Worm (Caenorhabditis elegans) whole organism, L3 larva: ENCODE results near the gene arrd-10.

Experiments used
- R02D3.7 ChIP-seq: fragments of 150-350 bp; optimal IDR thresholded peaks from 2 replicates; lab custom pipeline; 2014; ENCODE audit warnings: missing biosample characterization, missing genetic modification characterization
- ama-1 ChIP-seq: fragments of 150-350 bp; optimal IDR thresholded peaks from 2 replicates; lab custom pipeline; 2018
- ceh-82 ChIP-seq: fragments of 150-350 bp; optimal IDR thresholded peaks from 2 replicates; lab custom pipeline; 2014; ENCODE audit warnings: missing biosample characterization, missing genetic modification characterization
- elt-1 ChIP-seq: fragments of 150-350 bp; optimal IDR thresholded peaks from 2 replicates; lab custom pipeline; 2014; ENCODE audit warnings: missing biosample characterization, missing genetic modification characterization
- elt-2 ChIP-seq: sonication (generic microtip); optimal IDR thresholded peaks from 2 replicates; lab custom pipeline; 2016; ENCODE audit warnings: missing genetic modification reagents, mild to moderate bottlenecking, missing genetic modification characterization, missing compliant biosample characterization
- lin-15B ChIP-seq: fragments of 150-350 bp; optimal IDR thresholded peaks from 2 replicates; lab custom pipeline; 2014; ENCODE audit warnings: missing biosample characterization, missing genetic modification characterization
- nhr-237 ChIP-seq: fragments of 150-350 bp; optimal IDR thresholded peaks from 2 replicates; lab custom pipeline; 2014; ENCODE audit warnings: missing biosample characterization, missing genetic modification characterization
- nhr-77 ChIP-seq: fragments of 150-350 bp; optimal IDR thresholded peaks from 2 replicates; lab custom pipeline; 2014; ENCODE audit warnings: missing biosample characterization, missing genetic modification characterization
- pha-4 ChIP-seq: fragments of 150-350 bp; optimal IDR thresholded peaks from 2 replicates; lab custom pipeline; 2014; ENCODE audit warnings: missing biosample characterization, missing genetic modification reagents, missing genetic modification characterization
- pqm-1 ChIP-seq: fragments of 150-350 bp; optimal IDR thresholded peaks from 2 replicates; lab custom pipeline; 2017; ENCODE audit warnings: missing biosample characterization, missing genetic modification characterization, inconsistent platforms
- sea-2 ChIP-seq: fragments of 150-350 bp; sonication (generic microtip); optimal IDR thresholded peaks from 4 replicates; lab custom pipeline; 2014; ENCODE audit warnings: missing biosample characterization, missing genetic modification reagents, missing genetic modification characterization
- skn-1 ChIP-seq: fragments of 150-350 bp; optimal IDR thresholded peaks from 2 replicates; lab custom pipeline; 2014; ENCODE audit warnings: missing biosample characterization, missing genetic modification characterization
- snpc-4 ChIP-seq: fragments of 150-350 bp; optimal IDR thresholded peaks from 2 replicates; lab custom pipeline; 2014; ENCODE audit warnings: missing biosample characterization, missing genetic modification characterization
- unc-39 ChIP-seq: sonication (generic microtip); optimal IDR thresholded peaks from 4 replicates; lab custom pipeline; 2017; ENCODE audit warnings: missing biosample characterization, missing genetic modification characterization

- no peak for TF ChIP-seq lin-15B
- no peak for TF ChIP-seq nhr-77
- no peak for TF ChIP-seq ama-1 (lab: Kevin White, UChicago)
- TF ChIP-seq elt-2 (tag; lab: Kevin White, UChicago) = no peak
- TF ChIP-seq pqm-1 (tag; lab: Kevin White, UChicago) = no peak
- no peak for TF ChIP-seq R02D3.7 (tag; lab: Kevin White, UChicago)
- no peak for TF ChIP-seq ceh-82 (tag; lab: Kevin White, UChicago)
- no peak for TF ChIP-seq snpc-4 (tag; lab: Kevin White, UChicago)
- TF ChIP-seq pha-4 (tag; lab: Kevin White, UChicago) = no peak
- no peak for TF ChIP-seq sea-2
- no peak for TF ChIP-seq elt-1 (tag; lab: Kevin White, UChicago)
- TF ChIP-seq skn-1 = no peak
- TF ChIP-seq unc-39 (tag; lab: Kevin White, UChicago) = no peak
- TF ChIP-seq nhr-237 (tag; lab: Kevin White, UChicago) = no peak
Observed at ce11 chrII:12992980-12993379, 53.1 kb downstream of the arrd-10 start.
